Worm (Caenorhabditis elegans): ENCODE measurements around the gene zak-1.

Gene zak-1

DNA sequence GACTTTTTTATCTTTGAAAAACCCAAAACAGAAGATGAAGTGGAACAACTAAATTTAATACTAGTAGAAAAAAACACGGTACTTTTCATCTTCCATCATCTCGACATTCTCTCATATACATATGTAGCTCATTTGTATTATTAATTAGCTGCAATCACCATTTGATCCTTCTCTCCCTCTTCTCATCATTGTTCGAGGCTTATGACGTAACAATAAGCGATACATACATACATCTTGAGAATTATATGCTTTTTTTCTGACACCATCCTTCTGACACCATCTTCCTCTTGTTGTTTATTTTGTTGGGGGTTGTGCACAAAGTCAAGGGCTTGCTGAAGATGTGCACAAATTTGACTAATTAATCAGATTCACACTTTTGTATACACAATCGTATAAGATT lies 19.3 kb downstream of the zak-1 start:
- TF ChIP-seq tab-1 (GFP tag; IDR thresholded peaks at IDR 0.05) (no peak), ztf-23 (GFP tag; IDR thresholded peaks at IDR 0.05) (no peak), klf-2 (GFP tag; conservative IDR thresholded peaks at IDR 0.05) (no peak), ref-1 (GFP tag; conservative IDR thresholded peaks at IDR 0.05) (no peak), T22C8.4 (GFP tag; IDR thresholded peaks at IDR 0.05) (no peak), ztf-29 (GFP tag; IDR thresholded peaks at IDR 0.05) (no peak), flt-1 (GFP tag; IDR thresholded peaks at IDR 0.05) (no peak), cog-1 (tag; optimal IDR thresholded peaks at IDR 0.05) (no peak), med-1 (GFP tag; optimal IDR thresholded peaks at IDR 0.05; ENCODE audit: insufficient read depth) (no peak)

DNA sequence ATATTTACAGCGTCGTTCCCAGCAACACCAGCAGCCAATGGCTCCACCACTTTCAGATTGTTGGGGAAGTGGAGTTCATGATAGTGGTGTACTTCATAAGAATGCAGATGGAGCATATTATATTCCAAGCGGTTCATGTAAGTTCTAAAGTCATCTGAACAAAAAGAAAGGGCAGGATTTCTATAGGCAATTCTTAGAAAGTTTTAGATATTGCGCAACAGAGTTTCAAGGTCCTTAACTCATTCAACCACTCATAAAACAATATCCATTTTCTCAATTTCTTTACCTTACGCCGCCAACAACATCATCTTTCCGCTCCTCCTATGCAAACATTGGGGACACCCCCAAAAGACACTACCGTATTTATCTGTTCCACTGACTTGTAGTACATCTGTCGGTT lies 25.3 kb downstream of the zak-1 start:
- TF ChIP-seq T22C8.4 (GFP tag; IDR thresholded peaks at IDR 0.05) (no peak), ztf-23 (GFP tag; IDR thresholded peaks at IDR 0.05) (no peak), flt-1 (GFP tag; IDR thresholded peaks at IDR 0.05) (no peak), med-1 (GFP tag; optimal IDR thresholded peaks at IDR 0.05; ENCODE audit: insufficient read depth) (no peak), klf-2 (GFP tag; conservative IDR thresholded peaks at IDR 0.05) (no peak), ref-1 (GFP tag; conservative IDR thresholded peaks at IDR 0.05) (no peak), tab-1 (GFP tag; IDR thresholded peaks at IDR 0.05) (no peak)

DNA sequence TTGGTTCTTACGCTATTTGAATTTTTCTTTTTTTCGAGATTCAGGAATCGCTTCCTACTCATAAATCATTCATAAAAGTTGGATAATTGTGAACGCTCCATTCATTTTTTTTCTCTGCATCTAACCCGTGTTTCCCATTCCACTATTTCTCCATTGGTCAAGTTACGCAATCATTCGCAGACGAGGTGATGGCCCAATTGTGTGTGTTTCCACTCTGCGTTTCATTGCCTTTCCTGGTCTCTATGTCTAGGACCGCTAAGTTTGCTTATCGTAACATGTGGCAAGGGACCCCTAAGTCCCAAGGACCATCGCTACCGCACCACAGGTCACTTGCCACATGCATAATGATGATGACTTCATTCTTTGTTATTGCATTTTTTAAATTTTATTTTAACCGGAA lies 30.5 kb downstream of the zak-1 start:
- 0 out of 2 replicates have a peak, but pooled peaks have one; percentile 47 for TF ChIP-seq flt-1 (GFP tag; IDR thresholded peaks at IDR 0.05)
- no peak for TF ChIP-seq T22C8.4 (GFP tag; IDR thresholded peaks at IDR 0.05)

DNA sequence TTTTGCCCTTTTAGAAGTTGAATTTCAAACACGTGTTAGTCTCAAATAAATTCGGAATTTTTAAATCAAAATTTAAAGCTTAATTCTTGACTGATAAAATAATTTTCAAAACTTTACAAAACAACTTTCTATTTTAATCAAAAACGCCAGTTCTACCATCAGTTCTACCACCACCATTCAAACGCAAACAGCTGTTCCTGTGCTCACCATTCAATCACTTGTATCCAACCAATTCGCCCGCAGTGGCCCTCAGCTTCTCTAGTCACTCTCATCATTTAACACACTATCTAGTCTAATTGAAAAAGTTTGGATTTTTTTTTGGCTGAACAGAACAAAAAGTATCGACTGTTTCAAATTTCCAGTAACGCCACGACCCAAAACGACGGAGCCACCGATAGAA lies 33.8 kb downstream of the zak-1 start:
- TF ChIP-seq T22C8.4 (GFP tag; IDR thresholded peaks at IDR 0.05) (no peak), ztf-29 (GFP tag; IDR thresholded peaks at IDR 0.05) (no peak), ztf-23 (GFP tag; IDR thresholded peaks at IDR 0.05) (no peak), med-1 (GFP tag; optimal IDR thresholded peaks at IDR 0.05; ENCODE audit: insufficient read depth) (no peak), klf-2 (GFP tag; conservative IDR thresholded peaks at IDR 0.05) (no peak), ref-1 (GFP tag; conservative IDR thresholded peaks at IDR 0.05) (no peak), tab-1 (GFP tag; IDR thresholded peaks at IDR 0.05) (no peak), flt-1 (GFP tag; IDR thresholded peaks at IDR 0.05) (no peak), cog-1 (tag; optimal IDR thresholded peaks at IDR 0.05) (no peak)

DNA sequence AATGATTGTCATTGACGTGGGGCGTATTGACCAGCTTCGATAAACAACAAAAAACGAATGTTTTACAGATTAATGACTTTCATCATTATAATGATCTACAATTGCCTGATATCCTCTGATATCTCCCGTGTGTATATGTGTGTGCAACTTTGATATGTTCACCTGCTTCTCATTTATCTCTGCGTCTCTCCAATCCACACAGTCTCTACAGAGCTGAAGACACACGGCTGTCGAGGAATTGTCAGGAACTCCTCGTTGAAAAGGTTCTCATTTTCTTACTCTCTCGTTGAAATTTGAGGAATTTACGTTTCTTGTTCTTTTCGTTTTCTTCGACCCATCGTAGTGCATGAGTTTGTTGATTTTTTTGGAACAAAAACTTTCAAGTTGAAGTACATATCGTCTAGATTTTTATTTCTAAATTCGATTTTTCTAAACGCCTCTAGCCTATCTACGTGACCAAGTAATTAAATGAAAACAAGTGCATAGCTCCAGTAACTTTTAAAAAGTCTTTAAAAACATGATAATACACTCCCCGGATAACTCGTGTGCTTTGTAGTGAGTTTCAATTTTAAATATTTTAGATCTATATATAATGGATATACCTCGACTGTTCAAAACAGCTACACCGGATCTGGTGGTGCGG lies 36.1 kb downstream of the zak-1 start, which contains the start of gene ten-1:
TSS of gene ten-1 (plus strand) at position 593 of the 643 bp plus-strand sequence.
- TF ChIP-seq flt-1 (GFP tag; IDR thresholded peaks at IDR 0.05) = no peak
- TF ChIP-seq T22C8.4 (GFP tag; IDR thresholded peaks at IDR 0.05) = no peak
- no peak for TF ChIP-seq klf-2 (GFP tag; conservative IDR thresholded peaks at IDR 0.05)
- no peak for TF ChIP-seq med-1 (GFP tag; optimal IDR thresholded peaks at IDR 0.05; ENCODE audit: insufficient read depth)
- no peak for TF ChIP-seq cog-1 (tag; optimal IDR thresholded peaks at IDR 0.05)
- no peak for TF ChIP-seq ref-1 (GFP tag; conservative IDR thresholded peaks at IDR 0.05)
- no peak for TF ChIP-seq tab-1 (GFP tag; IDR thresholded peaks at IDR 0.05)
- no peak for TF ChIP-seq ztf-23 (GFP tag; IDR thresholded peaks at IDR 0.05)
- TF ChIP-seq ztf-29 (GFP tag; IDR thresholded peaks at IDR 0.05) = no peak

DNA sequence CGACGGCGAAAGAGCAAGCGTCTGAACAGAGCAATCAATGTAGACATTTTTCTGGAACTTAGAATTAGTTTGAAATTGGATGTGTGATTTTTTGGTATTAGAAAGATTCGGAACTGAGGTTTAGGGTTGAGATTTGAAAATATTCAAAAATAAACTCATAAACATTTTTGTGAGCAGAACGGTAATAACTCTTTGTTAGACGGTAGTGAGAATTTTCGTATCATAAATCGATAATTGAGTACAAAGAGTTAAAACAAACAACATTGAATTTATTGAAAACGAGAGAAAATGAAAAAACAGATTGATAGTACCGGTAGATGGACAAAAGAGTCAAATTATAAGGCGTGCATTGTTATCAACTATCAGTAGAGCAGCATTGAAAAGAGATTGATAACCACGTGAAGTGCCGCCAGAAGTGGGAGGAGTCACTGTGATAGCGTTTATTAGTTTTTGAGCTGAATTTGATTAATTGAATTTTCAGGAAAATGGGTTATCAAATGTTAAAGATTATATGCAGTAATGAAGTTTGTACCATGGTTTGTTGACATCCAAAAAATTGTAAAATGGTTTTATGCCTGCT lies 37.2 kb downstream of the zak-1 start, which contains the start of gene F28F5.6:
TSS of gene F28F5.6 (minus strand) at position 51 of the 580 bp plus-strand sequence.
- TF ChIP-seq klf-2 (GFP tag; conservative IDR thresholded peaks at IDR 0.05) (no peak), cog-1 (tag; optimal IDR thresholded peaks at IDR 0.05) (no peak), med-1 (GFP tag; optimal IDR thresholded peaks at IDR 0.05; ENCODE audit: insufficient read depth) (no peak), flt-1 (GFP tag; IDR thresholded peaks at IDR 0.05) (no peak), ztf-23 (GFP tag; IDR thresholded peaks at IDR 0.05) (no peak), ref-1 (GFP tag; conservative IDR thresholded peaks at IDR 0.05) (no peak), tab-1 (GFP tag; IDR thresholded peaks at IDR 0.05) (no peak)

DNA sequence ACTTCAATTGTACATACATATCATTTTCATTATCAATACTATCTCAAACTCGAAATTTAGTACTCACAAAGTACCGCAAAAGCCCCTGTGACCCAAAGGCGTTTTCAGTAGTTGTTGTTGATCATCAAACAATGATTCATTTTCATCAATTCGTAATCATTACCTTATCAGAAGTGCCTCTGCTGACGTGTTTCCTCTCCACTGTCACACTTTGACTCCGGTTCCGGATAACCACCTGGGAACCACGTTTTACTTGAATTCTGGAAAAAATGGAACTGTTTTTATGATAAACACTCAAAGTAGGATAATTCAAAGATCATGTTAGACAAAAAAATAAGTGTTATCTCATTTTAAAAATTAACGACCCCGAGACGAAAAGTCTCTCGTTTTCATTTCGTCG lies 38.6 kb downstream of the zak-1 start:
- no peak for TF ChIP-seq tab-1 (GFP tag; IDR thresholded peaks at IDR 0.05)
- no peak for TF ChIP-seq ztf-23 (GFP tag; IDR thresholded peaks at IDR 0.05)
- TF ChIP-seq ref-1 (GFP tag; conservative IDR thresholded peaks at IDR 0.05) = no peak
- no peak for TF ChIP-seq klf-2 (GFP tag; conservative IDR thresholded peaks at IDR 0.05)
- TF ChIP-seq cog-1 (tag; optimal IDR thresholded peaks at IDR 0.05) = no peak
- no peak for TF ChIP-seq ztf-29 (GFP tag; IDR thresholded peaks at IDR 0.05)
- no peak for TF ChIP-seq T22C8.4 (GFP tag; IDR thresholded peaks at IDR 0.05)
- no peak for TF ChIP-seq med-1 (GFP tag; optimal IDR thresholded peaks at IDR 0.05; ENCODE audit: insufficient read depth)
- TF ChIP-seq flt-1 (GFP tag; IDR thresholded peaks at IDR 0.05) = no peak

DNA sequence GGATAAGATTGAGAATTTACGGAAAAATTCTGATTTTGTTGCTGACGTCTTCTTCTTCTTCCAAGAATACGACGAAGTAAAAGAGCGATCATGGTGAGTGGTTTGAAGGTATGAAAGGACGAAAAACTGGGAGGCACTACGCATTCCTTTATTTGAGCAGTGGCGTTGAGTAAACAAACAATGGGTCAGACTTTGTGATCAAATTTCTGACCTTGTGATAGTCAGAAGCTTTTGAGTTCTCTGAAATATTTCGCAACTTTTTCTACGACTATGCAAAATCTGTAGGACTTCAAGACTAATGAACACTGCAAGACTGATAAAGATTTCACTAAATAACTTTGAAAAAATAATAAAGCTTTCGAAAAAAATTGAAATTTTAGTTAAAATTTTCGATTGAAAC lies 39.7 kb downstream of the zak-1 start, which contains the start of gene F28F5.4:
TSS of gene F28F5.4 (minus strand) at position 104 of the 400 bp plus-strand sequence.
- no peak for TF ChIP-seq ref-1 (GFP tag; conservative IDR thresholded peaks at IDR 0.05)
- TF ChIP-seq T22C8.4 (GFP tag; IDR thresholded peaks at IDR 0.05) = no peak
- no peak for TF ChIP-seq cog-1 (tag; optimal IDR thresholded peaks at IDR 0.05)
- TF ChIP-seq med-1 (GFP tag; optimal IDR thresholded peaks at IDR 0.05; ENCODE audit: insufficient read depth) = no peak
- TF ChIP-seq flt-1 (GFP tag; IDR thresholded peaks at IDR 0.05) = no peak
- no peak for TF ChIP-seq ztf-23 (GFP tag; IDR thresholded peaks at IDR 0.05)

DNA sequence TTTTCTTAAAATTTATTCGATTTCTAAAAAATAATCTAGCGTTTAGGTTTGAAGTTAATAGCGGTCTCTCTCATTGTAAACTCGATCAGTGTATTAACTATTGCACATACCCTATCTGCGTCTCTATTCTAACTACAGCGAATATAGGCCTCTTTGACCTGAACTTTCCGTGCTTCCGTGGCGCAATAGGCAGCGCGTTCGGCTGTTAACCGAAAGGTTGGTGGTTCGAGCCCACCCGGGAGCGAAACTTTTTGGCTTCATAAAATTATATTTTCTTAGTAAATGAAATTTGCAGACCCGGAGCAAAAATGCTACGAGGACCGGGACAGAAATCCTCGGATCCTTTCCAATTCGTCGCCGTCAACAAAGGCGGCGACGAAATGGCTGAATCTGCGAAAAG lies 51.2 kb downstream of the zak-1 start:
- TF ChIP-seq med-1 (GFP tag; optimal IDR thresholded peaks at IDR 0.05; ENCODE audit: insufficient read depth) = no peak
- peak; percentile 18 for TF ChIP-seq cog-1 (tag; optimal IDR thresholded peaks at IDR 0.05)
- peak; percentile 47; the same call in 1 of the 2 replicates for TF ChIP-seq T22C8.4 (GFP tag; IDR thresholded peaks at IDR 0.05)
- TF ChIP-seq ztf-29 (GFP tag; IDR thresholded peaks at IDR 0.05) = peak; percentile 43; the same call in 1 of the 2 replicates
- no peak for TF ChIP-seq klf-2 (GFP tag; conservative IDR thresholded peaks at IDR 0.05)
- 0 out of 2 replicates have a peak, but pooled peaks have one; percentile 52 for TF ChIP-seq ztf-23 (GFP tag; IDR thresholded peaks at IDR 0.05)
- TF ChIP-seq flt-1 (GFP tag; IDR thresholded peaks at IDR 0.05) = peak; percentile 84
- TF ChIP-seq tab-1 (GFP tag; IDR thresholded peaks at IDR 0.05) = peak; percentile 84

All from whole organism, midembryonic.